Fruit fly (Drosophila melanogaster) whole organism, pupa: Measurements from ENCODE around the gene Cbl.

Experiments
- CG12605 ChIP-seq: fragments of 200-800 bp; sonication (Bioruptor generic); IDR thresholded peaks from 2 replicates; pipeline ENCODE4 v1.3.6; 2022; ENCODE audit warnings: missing biosample characterization, missing genetic modification characterization
- D1 ChIP-seq: fragments of 200-800 bp; sonication (Bioruptor generic); optimal IDR thresholded peaks from 2 replicates; lab custom pipeline; 2018; ENCODE audit warnings: missing biosample characterization, mild to moderate bottlenecking, missing genetic modification characterization, moderate library complexity
- Snoo ChIP-seq: fragments of 200-800 bp; sonication (Bioruptor generic); optimal IDR thresholded peaks from 3 replicates; lab custom pipeline; 2017; ENCODE audit warnings: missing biosample characterization, mild to moderate bottlenecking, missing genetic modification characterization, inconsistent platforms

dm6 chr3L:8394132-8394531 lies 30.6 kb upstream of the Cbl start:
- no peak for TF ChIP-seq Snoo (tag; lab: Kevin White, UChicago)
- no peak for TF ChIP-seq CG12605 (GFP tag; lab: Robert Waterston, UW)
- no peak for TF ChIP-seq D1 (tag; lab: Kevin White, UChicago)
